Fruit fly (Drosophila melanogaster) whole organism, embryonic: Measurements from ENCODE around the gene klar.
A peak's percentile ranks its signal among the peaks of the same experiment; 100 is the strongest.

Experiments used
- Adf1 ChIP-seq: fragments of 200-800 bp; sonication (Bioruptor generic); IDR thresholded peaks from 2 replicates; pipeline ENCODE4 v1.3.6; 2022; ENCODE audit warnings: missing biosample characterization, missing genetic modification characterization
- Atf6 ChIP-seq: fragments of 200-800 bp; sonication (Bioruptor generic); IDR thresholded peaks from 2 replicates; pipeline ENCODE4 v1.3.6; 2022; ENCODE audit warnings: missing biosample characterization, missing genetic modification characterization
- Bdp1 ChIP-seq: fragments of 200-800 bp; sonication (Bioruptor generic); optimal IDR thresholded peaks from 3 replicates; lab custom pipeline; 2016; ENCODE audit warnings: missing biosample characterization, missing genetic modification characterization
- Bteb2 ChIP-seq: fragments of 200-800 bp; sonication (Bioruptor generic); optimal IDR thresholded peaks from 2 replicates; lab custom pipeline; 2016; ENCODE audit warnings: missing biosample characterization, missing genetic modification characterization
- CG10267 ChIP-seq: fragments of 200-800 bp; sonication (Bioruptor generic); optimal IDR thresholded peaks from 2 replicates; lab custom pipeline; 2018; ENCODE audit warnings: missing biosample characterization, mild to moderate bottlenecking, missing genetic modification characterization, moderate library complexity
- CG10366 ChIP-seq: fragments of 200-800 bp; sonication (Bioruptor generic); IDR thresholded peaks from 2 replicates; pipeline ENCODE4 v1.3.6; 2022; ENCODE audit warnings: missing biosample characterization, missing genetic modification characterization
- CG10462 ChIP-seq: fragments of 200-800 bp; sonication (Bioruptor generic); optimal IDR thresholded peaks from 2 replicates; lab custom pipeline; 2016; ENCODE audit warnings: missing biosample characterization, missing genetic modification characterization
- CG11504 ChIP-seq: fragments of 200-800 bp; sonication (Bioruptor generic); optimal IDR thresholded peaks from 3 replicates; lab custom pipeline; 2019; ENCODE audit warnings: missing biosample characterization, mild to moderate bottlenecking, missing genetic modification characterization, moderate library complexity
- CG11560 ChIP-seq: fragments of 200-800 bp; sonication (Bioruptor generic); IDR thresholded peaks from 3 replicates; pipeline ENCODE4 v1.3.6; 2022; ENCODE audit warnings: missing biosample characterization, missing genetic modification characterization
- CG12104 ChIP-seq: fragments of 200-800 bp; sonication (Bioruptor generic); optimal IDR thresholded peaks from 3 replicates; lab custom pipeline; 2016; ENCODE audit warnings: missing biosample characterization, missing genetic modification characterization
- CG16813 ChIP-seq: fragments of 200-800 bp; sonication (Bioruptor generic); IDR thresholded peaks from 3 replicates; pipeline ENCODE4 v1.3.6; 2022; ENCODE audit warnings: missing biosample characterization, missing genetic modification characterization; ENCODE audit not compliant: partially characterized antibody
- CG17359 ChIP-seq: fragments of 200-800 bp; sonication (Bioruptor generic); optimal IDR thresholded peaks from 3 replicates; lab custom pipeline; 2018; ENCODE audit warnings: missing biosample characterization, mild to moderate bottlenecking, missing genetic modification characterization, moderate library complexity
- CG17612 ChIP-seq: fragments of 200-800 bp; sonication (Bioruptor generic); IDR thresholded peaks from 2 replicates; pipeline ENCODE4 v1.3.6; 2022; ENCODE audit warnings: missing biosample characterization, missing genetic modification characterization
- CG30020 ChIP-seq: fragments of 200-800 bp; optimal IDR thresholded peaks from 2 replicates; lab custom pipeline; 2019; ENCODE audit warnings: missing biosample characterization, mild to moderate bottlenecking, missing genetic modification characterization, moderate library complexity
- CG30403 ChIP-seq: fragments of 200-800 bp; sonication (Bioruptor generic); optimal IDR thresholded peaks from 3 replicates; lab custom pipeline; 2016; ENCODE audit warnings: missing biosample characterization, missing genetic modification characterization
- CG3726 ChIP-seq: fragments of 200-800 bp; sonication (Bioruptor generic); IDR thresholded peaks from 3 replicates; pipeline ENCODE4, ENCODE4 v1.3.6; 2022; ENCODE audit warnings: missing biosample characterization, missing genetic modification characterization
- CG6254 ChIP-seq: fragments of 200-800 bp; sonication (Bioruptor generic); optimal IDR thresholded peaks from 3 replicates; lab custom pipeline; 2017; ENCODE audit warnings: mild to moderate bottlenecking, missing biosample characterization, missing genetic modification reagents, missing genetic modification characterization
- CG6791 ChIP-seq: fragments of 200-800 bp; sonication (Bioruptor generic); IDR thresholded peaks from 3 replicates; pipeline ENCODE4 v1.3.6; 2022; ENCODE audit warnings: missing biosample characterization, missing genetic modification characterization; ENCODE audit not compliant: partially characterized antibody
- CG8944 ChIP-seq: fragments of 200-800 bp; sonication (Bioruptor generic); optimal IDR thresholded peaks from 3 replicates; lab custom pipeline; 2016; ENCODE audit warnings: missing biosample characterization, missing genetic modification characterization
- CG9215 ChIP-seq: fragments of 200-800 bp; sonication (Bioruptor generic); IDR thresholded peaks from 2 replicates; pipeline ENCODE4 v1.3.6; 2022; ENCODE audit warnings: missing biosample characterization, missing genetic modification characterization
- Hr51 ChIP-seq, 2 experiments: fragments of 200-800 bp; sonication (Bioruptor generic); optimal IDR thresholded peaks; 2 replicates in 1 of 2; 3 replicates in 1 of 2; lab custom pipeline; 2016 to 2018; ENCODE audit warnings: missing biosample characterization in 2 of 2, missing genetic modification characterization in 2 of 2, mild to moderate bottlenecking in 1 of 2, moderate library complexity in 1 of 2
- Lim3 ChIP-seq: fragments of 200-800 bp; sonication (Bioruptor generic); IDR thresholded peaks from 2 replicates; pipeline ENCODE4 v1.3.6; 2022; ENCODE audit warnings: missing biosample characterization, missing genetic modification characterization
- Med ChIP-seq: fragments of 200-800 bp; sonication (Bioruptor generic); peaks from one replicate; lab custom pipeline; 2016; ENCODE audit warnings: missing biosample characterization, missing genetic modification characterization, mild to moderate bottlenecking, inconsistent platforms, moderate library complexity
- Rfx ChIP-seq: fragments of 200-800 bp; sonication (Bioruptor generic); IDR thresholded peaks from 2 replicates; pipeline ENCODE4 v1.3.6; 2022; ENCODE audit warnings: missing biosample characterization, missing genetic modification characterization
- Side ChIP-seq: fragments of 200-800 bp; sonication (Bioruptor generic); optimal IDR thresholded peaks from 2 replicates; lab custom pipeline; 2016; ENCODE audit warnings: missing biosample characterization, missing genetic modification characterization
- Six4 ChIP-seq: fragments of 200-800 bp; sonication (Bioruptor generic); optimal IDR thresholded peaks from 2 replicates; lab custom pipeline; 2016; ENCODE audit warnings: missing biosample characterization, missing genetic modification characterization
- Sox102F ChIP-seq: fragments of 200-800 bp; sonication (Bioruptor generic); optimal IDR thresholded peaks from 2 replicates; lab custom pipeline; 2018; ENCODE audit warnings: missing biosample characterization, mild to moderate bottlenecking, missing genetic modification characterization, moderate library complexity
- Vsx1 ChIP-seq: fragments of 200-800 bp; sonication (Bioruptor generic); optimal IDR thresholded peaks from 2 replicates; lab custom pipeline; 2017; ENCODE audit warnings: missing biosample characterization, mild to moderate bottlenecking, missing genetic modification characterization, missing genetic modification reagents
- ap ChIP-seq: fragments of 200-800 bp; sonication (Bioruptor generic); IDR thresholded peaks from 2 replicates; pipeline ENCODE4 v1.3.6; 2022; ENCODE audit warnings: missing biosample characterization, missing genetic modification characterization
- ase ChIP-seq: fragments of 200-800 bp; sonication (Bioruptor generic); IDR thresholded peaks from 3 replicates; pipeline ENCODE4 v1.3.6; 2022; ENCODE audit warnings: missing biosample characterization, missing genetic modification characterization
- dmrt99B ChIP-seq: fragments of 200-800 bp; sonication (Bioruptor generic); optimal IDR thresholded peaks from 2 replicates; lab custom pipeline; 2018; ENCODE audit warnings: missing biosample characterization, mild to moderate bottlenecking, missing genetic modification characterization, moderate library complexity
- dysf ChIP-seq: fragments of 200-800 bp; sonication (Bioruptor generic); IDR thresholded peaks from 3 replicates; pipeline ENCODE4 v1.3.6; 2022; ENCODE audit warnings: missing biosample characterization, missing genetic modification characterization
- exex ChIP-seq: fragments of 200-800 bp; sonication (Bioruptor generic); optimal IDR thresholded peaks from 4 replicates; lab custom pipeline; 2018; ENCODE audit warnings: missing biosample characterization, mild to moderate bottlenecking, missing genetic modification characterization, moderate library complexity
- gem ChIP-seq: fragments of 200-800 bp; sonication (Bioruptor generic); optimal IDR thresholded peaks from 2 replicates; lab custom pipeline; 2019; ENCODE audit warnings: missing biosample characterization, mild to moderate bottlenecking, missing genetic modification characterization, moderate library complexity
- grau ChIP-seq: fragments of 200-800 bp; optimal IDR thresholded peaks from 3 replicates; lab custom pipeline; 2019; ENCODE audit warnings: missing biosample characterization, mild to moderate bottlenecking, missing genetic modification characterization, moderate library complexity
- inv ChIP-seq: fragments of 200-800 bp; sonication (Bioruptor generic); IDR thresholded peaks from 2 replicates; pipeline ENCODE4 v1.3.6; 2022; ENCODE audit warnings: missing biosample characterization, missing genetic modification characterization; ENCODE audit not compliant: partially characterized antibody
- jing ChIP-seq: fragments of 200-800 bp; sonication (Bioruptor generic); optimal IDR thresholded peaks from 2 replicates; lab custom pipeline; 2018; ENCODE audit warnings: missing biosample characterization, mild to moderate bottlenecking, missing genetic modification characterization
- odd ChIP-seq: fragments of 200-800 bp; sonication (Bioruptor generic); optimal IDR thresholded peaks from 2 replicates; lab custom pipeline; 2017; ENCODE audit warnings: missing biosample characterization, mild to moderate bottlenecking, missing genetic modification characterization
- psq ChIP-seq: fragments of 200-800 bp; sonication (Bioruptor generic); optimal IDR thresholded peaks from 2 replicates; lab custom pipeline; 2017; ENCODE audit warnings: missing biosample characterization, missing genetic modification characterization
- shn ChIP-seq: fragments of 200-800 bp; sonication (Bioruptor generic); optimal IDR thresholded peaks from 3 replicates; lab custom pipeline; 2016; ENCODE audit warnings: missing biosample characterization, missing genetic modification characterization
- sr ChIP-seq: fragments of 200-800 bp; sonication (Bioruptor generic); IDR thresholded peaks from 3 replicates; pipeline ENCODE4 v1.3.6; 2022; ENCODE audit warnings: missing biosample characterization, missing genetic modification characterization
- twi ChIP-seq: fragments of 200-800 bp; optimal IDR thresholded peaks from 2 replicates; lab custom pipeline; 2019; ENCODE audit warnings: missing biosample characterization, mild to moderate bottlenecking, missing genetic modification characterization, moderate library complexity

The klar gene

DNA sequence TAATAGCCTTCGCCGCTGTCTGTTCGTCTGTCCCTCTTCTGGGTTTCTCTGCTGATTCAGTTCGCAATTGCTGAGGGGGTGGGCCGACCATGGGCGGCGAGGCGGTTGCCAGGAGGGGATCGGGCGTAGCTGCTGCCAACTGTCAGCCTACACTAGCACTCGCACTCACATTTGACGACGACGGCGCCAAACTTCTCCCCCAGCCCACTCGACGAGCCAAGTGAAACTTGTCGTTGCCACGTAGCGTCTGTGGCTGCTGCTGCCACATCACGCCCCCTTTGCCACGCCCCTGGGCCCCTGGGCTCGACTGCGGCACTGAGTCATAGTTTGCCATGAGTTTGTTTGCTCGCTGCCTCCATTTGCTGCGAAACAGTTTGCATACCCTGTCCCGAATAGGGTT, 16.9 kb upstream of the klar start (continued):
- TF ChIP-seq psq (GFP tag; lab: Kevin White, UChicago) = no peak
- TF ChIP-seq CG6254 (GFP tag; lab: Kevin White, UChicago) = no peak
- peak; percentile 80 for TF ChIP-seq CG9215 (GFP tag; lab: Robert Waterston, UW)
- TF ChIP-seq grau (tag; lab: Kevin White, UChicago) = peak; percentile 50
- TF ChIP-seq Lim3 = no peak
- peak; percentile 4 to 59 for TF ChIP-seq Hr51 (GFP tag; optimal IDR thresholded peaks at IDR 0.05; lab: Kevin White, UChicago)
- no peak for TF ChIP-seq CG30020 (tag; lab: Kevin White, UChicago)
- TF ChIP-seq ase (GFP tag; lab: Robert Waterston, UW) = 0 out of 3 replicates have a peak, but pooled peaks have one; percentile 41
- TF ChIP-seq dysf (GFP tag; lab: Robert Waterston, UW) = peak; percentile 81
- peak; percentile 57; the same call in 2 of the 3 replicates for TF ChIP-seq CG11560
- TF ChIP-seq gem = peak; percentile 54
- TF ChIP-seq jing (GFP tag; lab: Kevin White, UChicago) = no peak
- no peak for TF ChIP-seq CG10267 (tag; lab: Kevin White, UChicago)
- TF ChIP-seq Bdp1 = no peak
- TF ChIP-seq Sox102F = peak; percentile 47
- TF ChIP-seq odd (GFP tag; lab: Kevin White, UChicago) = peak; percentile 25
- no peak for TF ChIP-seq sr (GFP tag; lab: Robert Waterston, UW)
- peak; percentile 81 for TF ChIP-seq Atf6
- TF ChIP-seq CG10366 (GFP tag; lab: Robert Waterston, UW) = peak; percentile 68
- peak; percentile 90 for TF ChIP-seq Rfx (GFP tag; lab: Robert Waterston, UW)
- TF ChIP-seq ap = 0 out of 2 replicates have a peak, but pooled peaks have one; percentile 44
- no peak for TF ChIP-seq Side (GFP tag; lab: Kevin White, UChicago)
- no peak for TF ChIP-seq inv (GFP tag; lab: Robert Waterston, UW)
- TF ChIP-seq CG6791 (GFP tag; lab: Robert Waterston, UW) = no peak
- TF ChIP-seq Med (GFP tag; lab: Kevin White, UChicago) = peak; percentile 73
- no peak for TF ChIP-seq CG12104 (GFP tag; lab: Kevin White, UChicago)
- no peak for TF ChIP-seq CG10462 (GFP tag; lab: Kevin White, UChicago)
- peak; percentile 2 for TF ChIP-seq Bteb2 (GFP tag; lab: Kevin White, UChicago)
- no peak for TF ChIP-seq Vsx1
- TF ChIP-seq CG16813 (GFP tag; lab: Robert Waterston, UW) = no peak
- peak; percentile 60 for TF ChIP-seq CG30403 (GFP tag; lab: Kevin White, UChicago)
- peak; percentile 38; the same call in 1 of the 2 replicates for TF ChIP-seq CG17612
- peak; percentile 25 for TF ChIP-seq CG8944 (GFP tag; lab: Kevin White, UChicago)
- TF ChIP-seq shn (GFP tag; lab: Kevin White, UChicago) = peak; percentile 54
- no peak for TF ChIP-seq exex (tag; lab: Kevin White, UChicago)
- no peak for TF ChIP-seq twi (tag; lab: Kevin White, UChicago)
- peak; percentile 56; the same call in 1 of the 3 replicates for TF ChIP-seq CG3726 (GFP tag; lab: Robert Waterston, UW)
- peak; percentile 26 for TF ChIP-seq CG17359 (tag; lab: Kevin White, UChicago)
- peak; percentile 73 for TF ChIP-seq Adf1 (GFP tag; lab: Robert Waterston, UW)
- no peak for TF ChIP-seq Six4 (GFP tag; lab: Kevin White, UChicago)
- TF ChIP-seq CG11504 (tag; lab: Kevin White, UChicago) = peak; percentile 54
- TF ChIP-seq dmrt99B (tag; lab: Kevin White, UChicago) = peak; percentile 18
- TF ChIP-seq, all 482 proteins: peak for 216
